Fruit fly (Drosophila melanogaster): ENCODE measurements around the gene vn.

DNA sequence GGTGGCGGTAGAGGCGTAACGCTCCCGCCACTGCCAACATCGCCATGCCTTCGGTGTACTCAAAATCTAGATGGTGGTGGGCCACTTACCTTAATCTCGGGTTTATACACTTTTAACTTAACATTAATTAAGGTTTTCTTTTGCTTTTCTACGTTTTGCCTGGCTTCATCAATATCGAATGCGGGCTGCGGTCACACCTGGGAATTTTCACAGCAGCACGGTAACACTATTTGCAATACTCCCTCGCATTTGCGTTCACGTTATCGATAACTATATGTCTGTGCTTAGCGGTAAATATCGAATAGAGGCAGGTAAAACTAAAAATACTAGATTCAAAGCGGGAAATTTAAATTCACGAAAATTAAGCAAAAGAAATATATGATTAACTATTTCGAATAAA, 51.5 kb downstream of the vn start, which contains the start of gene Bre1:
- no peak for TF ChIP-seq CG30020 (tag; optimal IDR thresholded peaks at IDR 0.05)
- no peak for TF ChIP-seq pho (GFP tag; optimal IDR thresholded peaks at IDR 0.05)
- no peak for TF ChIP-seq CG17912 (GFP tag; optimal IDR thresholded peaks at IDR 0.05)
- no peak for TF ChIP-seq Dfd (GFP tag; optimal IDR thresholded peaks at IDR 0.05)
- TF ChIP-seq Hand (GFP tag; optimal IDR thresholded peaks at IDR 0.05) = no peak
- peak; percentile 85 for TF ChIP-seq bbx (GFP tag; IDR thresholded peaks at IDR 0.05; ENCODE audit: partially characterized antibody)
- no peak for TF ChIP-seq salm (tag; optimal IDR thresholded peaks at IDR 0.05)
- TF ChIP-seq caup (GFP tag; optimal IDR thresholded peaks at IDR 0.05; ENCODE audit: severe bottlenecking) = no peak
- TF ChIP-seq Sox100B (GFP tag; optimal IDR thresholded peaks at IDR 0.05) = no peak
- peak; percentile 97 for TF ChIP-seq E2f2 (GFP tag; IDR thresholded peaks at IDR 0.05)
- TF ChIP-seq CG14860 (GFP tag; IDR thresholded peaks at IDR 0.05; ENCODE audit: partially characterized antibody) = no peak; the same call in 2 of the 3 replicates
- TF ChIP-seq insv (GFP tag; optimal IDR thresholded peaks at IDR 0.05) = no peak

Measured in whole organism, embryonic.